Worm (Caenorhabditis elegans): Measurements from ENCODE around the gene K06A4.7.

The K06A4.7 gene

ce11 chrV:9457535-9457934, 33.8 kb downstream of the K06A4.7 start:
- TF ChIP-seq nhr-237 (tag; optimal IDR thresholded peaks at IDR 0.05) (no peak), nhr-6 (tag; optimal IDR thresholded peaks at IDR 0.05) (no peak), C34F6.9 (tag; optimal IDR thresholded peaks at IDR 0.05) (no peak), blmp-1 (tag; optimal IDR thresholded peaks at IDR 0.05; ENCODE audit: insufficient read depth) (no peak), nhr-23 (tag; optimal IDR thresholded peaks at IDR 0.05) (no peak), gmeb-1 (tag; optimal IDR thresholded peaks at IDR 0.05) (no peak), unc-62 (GFP tag; optimal IDR thresholded peaks at IDR 0.05) (no peak), Y55F3AM.14 (GFP tag; optimal IDR thresholded peaks at IDR 0.05) (no peak), ztf-4 (tag; optimal IDR thresholded peaks at IDR 0.05) (no peak), ZK546.5 (tag; optimal IDR thresholded peaks at IDR 0.05) (no peak), ztf-1 (GFP tag; conservative IDR thresholded peaks at IDR 0.05) (no peak), nhr-77 (tag; optimal IDR thresholded peaks at IDR 0.05) (no peak), nhr-10 (tag; optimal IDR thresholded peaks at IDR 0.05) (no peak), elt-1 (tag; optimal IDR thresholded peaks at IDR 0.05) (no peak), nhr-11 (tag; optimal IDR thresholded peaks at IDR 0.05) (no peak)

ce11 chrV:9453933-9454332, 37.4 kb downstream of the K06A4.7 start:
- TF ChIP-seq nhr-77 (tag; optimal IDR thresholded peaks at IDR 0.05) (no peak), zag-1 (tag; optimal IDR thresholded peaks at IDR 0.05) (no peak), peb-1 (tag; optimal IDR thresholded peaks at IDR 0.05) (no peak), sma-3 (GFP tag; optimal IDR thresholded peaks at IDR 0.05) (no peak), fos-1 (tag; optimal IDR thresholded peaks at IDR 0.05) (peak; percentile 55), nhr-11 (tag; optimal IDR thresholded peaks at IDR 0.05) (no peak), nhr-12 (tag; optimal IDR thresholded peaks at IDR 0.05) (no peak), blmp-1 (tag; optimal IDR thresholded peaks at IDR 0.05; ENCODE audit: insufficient read depth) (peak; percentile 70), sem-4 (tag; optimal IDR thresholded peaks at IDR 0.05) (no peak), ceh-16 (tag; optimal IDR thresholded peaks at IDR 0.05) (no peak), R02D3.7 (tag; optimal IDR thresholded peaks at IDR 0.05) (no peak)

- TF ChIP-seq ceh-16 (tag; optimal IDR thresholded peaks at IDR 0.05), result no peak
- no peak for TF ChIP-seq elt-1 (tag; optimal IDR thresholded peaks at IDR 0.05)
- TF ChIP-seq peb-1 (tag; optimal IDR thresholded peaks at IDR 0.05), result no peak
These were observed 38.0 kb downstream of the K06A4.7 start for ce11 chrV:9453333-9453732.

ce11 chrV:9451485-9451884, 39.8 kb downstream of the K06A4.7 start:
- TF ChIP-seq nhr-11 (tag; optimal IDR thresholded peaks at IDR 0.05), result no peak

- TF ChIP-seq zag-1 (tag; optimal IDR thresholded peaks at IDR 0.05) (no peak), nhr-25 (tag; optimal IDR thresholded peaks at IDR 0.05) (peak; percentile 2)
These were observed 46.7 kb downstream of the K06A4.7 start for ce11 chrV:9444618-9445017.

- TF ChIP-seq nhr-11 (tag; optimal IDR thresholded peaks at IDR 0.05) (no peak), nhr-25 (tag; optimal IDR thresholded peaks at IDR 0.05) (peak; percentile 4), fos-1 (tag; optimal IDR thresholded peaks at IDR 0.05) (no peak), peb-1 (tag; optimal IDR thresholded peaks at IDR 0.05) (no peak), nhr-23 (tag; optimal IDR thresholded peaks at IDR 0.05) (no peak)
These were observed 47.5 kb downstream of the K06A4.7 start, which contains the start of gene wdr-62 for ce11 chrV:9443748-9444147. Gene wdr-62 (plus strand): TSS chrV:9444048.

- TF ChIP-seq alr-1 (tag; optimal IDR thresholded peaks at IDR 0.05), result no peak
- TF ChIP-seq ztf-11 (tag; optimal IDR thresholded peaks at IDR 0.05), result no peak
- TF ChIP-seq fos-1 (tag; optimal IDR thresholded peaks at IDR 0.05), result peak; percentile 92
- no peak for TF ChIP-seq ama-1 (optimal IDR thresholded peaks at IDR 0.05)
- no peak for TF ChIP-seq unc-55 (GFP tag; optimal IDR thresholded peaks at IDR 0.05)
- no peak for TF ChIP-seq lin-13 (GFP tag; optimal IDR thresholded peaks at IDR 0.05)
- TF ChIP-seq ZK546.5 (tag; optimal IDR thresholded peaks at IDR 0.05), result no peak
- TF ChIP-seq unc-62 (GFP tag; optimal IDR thresholded peaks at IDR 0.05), result no peak
- TF ChIP-seq unc-39 (tag; optimal IDR thresholded peaks at IDR 0.05), result no peak
- TF ChIP-seq nhr-25 (tag; optimal IDR thresholded peaks at IDR 0.05), result no peak
- TF ChIP-seq sma-9 (GFP tag; optimal IDR thresholded peaks at IDR 0.05), result peak; percentile 67
- no peak for TF ChIP-seq sma-9 (tag; optimal IDR thresholded peaks at IDR 0.05)
- TF ChIP-seq lin-11 (tag; optimal IDR thresholded peaks at IDR 0.05), result no peak
- no peak for TF ChIP-seq lsy-2 (tag; optimal IDR thresholded peaks at IDR 0.05)
- no peak for TF ChIP-seq mdl-1 (tag; optimal IDR thresholded peaks at IDR 0.05)
- peak; percentile 35 for TF ChIP-seq gmeb-1 (tag; optimal IDR thresholded peaks at IDR 0.05)
- TF ChIP-seq ztf-1 (GFP tag; conservative IDR thresholded peaks at IDR 0.05), result no peak
- no peak for TF ChIP-seq sem-4 (tag; optimal IDR thresholded peaks at IDR 0.05)
- TF ChIP-seq zag-1 (tag; optimal IDR thresholded peaks at IDR 0.05), result no peak
- peak; percentile 8 for TF ChIP-seq skn-1 (tag; optimal IDR thresholded peaks at IDR 0.05)
- TF ChIP-seq nhr-77 (tag; optimal IDR thresholded peaks at IDR 0.05), result no peak
- TF ChIP-seq elt-3 (tag; optimal IDR thresholded peaks at IDR 0.05), result no peak
- TF ChIP-seq R02D3.7 (tag; optimal IDR thresholded peaks at IDR 0.05), result no peak
- TF ChIP-seq F13H6.1 (tag; optimal IDR thresholded peaks at IDR 0.05), result peak; percentile 46
- no peak for TF ChIP-seq nhr-11 (tag; optimal IDR thresholded peaks at IDR 0.05)
- TF ChIP-seq crh-2 (tag; optimal IDR thresholded peaks at IDR 0.05), result peak; percentile 49
- TF ChIP-seq blmp-1 (tag; optimal IDR thresholded peaks at IDR 0.05; ENCODE audit: insufficient read depth), result no peak
These were observed 48.2 kb downstream of the K06A4.7 start for ce11 chrV:9443109-9443508.
